Worm (Caenorhabditis elegans) whole organism, late embryonic: ENCODE results near the gene lmp-2.

Source experiments
- C08G9.2 ChIP-seq: sonication (generic microtip); optimal IDR thresholded peaks from 2 replicates; lab custom pipeline; 2016; ENCODE audit warnings: mild to moderate bottlenecking, missing genetic modification characterization, moderate library complexity, missing compliant biosample characterization
- C38D4.7 ChIP-seq: fragments of 200-800 bp; sonication (Bioruptor generic); optimal IDR thresholded peaks from 2 replicates; lab custom pipeline; 2018; ENCODE audit warnings: mild to moderate bottlenecking, missing genetic modification characterization, moderate library complexity, missing compliant biosample characterization
- F13H6.1 ChIP-seq: sonication (generic microtip); optimal IDR thresholded peaks from 2 replicates; lab custom pipeline; 2016; ENCODE audit warnings: missing genetic modification characterization, missing compliant biosample characterization
- K02D7.2 ChIP-seq: sonication (generic microtip); optimal IDR thresholded peaks from 2 replicates; lab custom pipeline; 2017; ENCODE audit warnings: mild to moderate bottlenecking, missing genetic modification characterization, missing compliant biosample characterization
- K09A11.1 ChIP-seq: sonication (generic microtip); optimal IDR thresholded peaks from 2 replicates; lab custom pipeline; 2017; ENCODE audit warnings: antibody characterized with exemption, mild to moderate bottlenecking, missing genetic modification characterization, missing compliant biosample characterization; ENCODE audit not compliant: insufficient read depth
- T23F11.4 ChIP-seq: fragments of 200-800 bp; sonication (Bioruptor generic); optimal IDR thresholded peaks from 2 replicates; lab custom pipeline; 2018; ENCODE audit warnings: mild to moderate bottlenecking, missing genetic modification characterization, missing compliant biosample characterization
- Y22D7AL.16 ChIP-seq: sonication (generic microtip); optimal IDR thresholded peaks from 2 replicates; lab custom pipeline; 2016; ENCODE audit warnings: missing genetic modification characterization, missing compliant biosample characterization
- ahr-1 ChIP-seq: sonication (generic microtip); optimal IDR thresholded peaks from 2 replicates; lab custom pipeline; 2016; ENCODE audit warnings: missing genetic modification characterization, missing compliant biosample characterization
- ceh-18 ChIP-seq: sonication (generic microtip); optimal IDR thresholded peaks from 2 replicates; lab custom pipeline; 2016; ENCODE audit warnings: missing genetic modification characterization, missing compliant biosample characterization
- ceh-19 ChIP-seq: fragments of 200-800 bp; sonication (Bioruptor generic); optimal IDR thresholded peaks from 2 replicates; lab custom pipeline; 2018; ENCODE audit warnings: mild to moderate bottlenecking, missing genetic modification characterization, missing compliant biosample characterization
- ceh-2 ChIP-seq: sonication (generic microtip); optimal IDR thresholded peaks from 2 replicates; lab custom pipeline; 2016; ENCODE audit warnings: missing genotype, missing genetic modification characterization, missing compliant biosample characterization
- ceh-22 ChIP-seq: sonication (generic microtip); optimal IDR thresholded peaks from 2 replicates; lab custom pipeline; 2017; ENCODE audit warnings: missing biosample characterization, missing genetic modification characterization
- ceh-24 ChIP-seq: sonication (generic microtip); optimal IDR thresholded peaks from 2 replicates; lab custom pipeline; 2016; ENCODE audit warnings: mild to moderate bottlenecking, missing genetic modification characterization, missing compliant biosample characterization
- ceh-31 ChIP-seq: sonication (generic microtip); optimal IDR thresholded peaks from 2 replicates; lab custom pipeline; 2016; ENCODE audit warnings: missing genetic modification characterization, missing compliant biosample characterization
- ceh-34 ChIP-seq: sonication (generic microtip); optimal IDR thresholded peaks from 2 replicates; lab custom pipeline; 2016; ENCODE audit warnings: mild to moderate bottlenecking, missing genetic modification characterization, missing compliant biosample characterization
- ceh-45 ChIP-seq: fragments of 200-800 bp; sonication (Bioruptor generic); IDR thresholded peaks from 2 replicates; pipeline ENCODE4 v1.3.6; 2022; ENCODE audit warnings: missing genetic modification reagents, missing genetic modification characterization, missing compliant biosample characterization
- ceh-48 ChIP-seq: sonication (generic microtip); optimal IDR thresholded peaks from 2 replicates; lab custom pipeline; 2016; ENCODE audit warnings: missing genetic modification characterization, inconsistent platforms, missing compliant biosample characterization
- ceh-6 ChIP-seq: fragments of 200-800 bp; sonication (Bioruptor generic); optimal IDR thresholded peaks from 2 replicates; lab custom pipeline; 2018; ENCODE audit warnings: mild to moderate bottlenecking, missing genetic modification characterization, missing compliant biosample characterization
- che-1 ChIP-seq: sonication (generic microtip); optimal IDR thresholded peaks from 2 replicates; lab custom pipeline; 2016; ENCODE audit warnings: mild to moderate bottlenecking, missing genetic modification characterization, missing compliant biosample characterization
- dmd-4 ChIP-seq: sonication (generic microtip); optimal IDR thresholded peaks from 2 replicates; lab custom pipeline; 2016; ENCODE audit warnings: borderline replicate concordance, missing genetic modification characterization, missing compliant biosample characterization
- dve-1 ChIP-seq: sonication (generic microtip); optimal IDR thresholded peaks from 2 replicates; lab custom pipeline; 2017; ENCODE audit warnings: antibody characterized with exemption, mild to moderate bottlenecking, missing genetic modification characterization, missing compliant biosample characterization
- elt-2 ChIP-seq: sonication (generic microtip); optimal IDR thresholded peaks from 2 replicates; lab custom pipeline; 2016; ENCODE audit warnings: missing genetic modification reagents, missing genetic modification characterization, missing compliant biosample characterization
- ets-4 ChIP-seq: sonication (generic microtip); optimal IDR thresholded peaks from 2 replicates; lab custom pipeline; 2016; ENCODE audit warnings: missing genetic modification characterization, missing compliant biosample characterization
- fax-1 ChIP-seq: sonication (generic microtip); optimal IDR thresholded peaks from 2 replicates; lab custom pipeline; 2016; ENCODE audit warnings: missing genotype, missing genetic modification characterization, missing compliant biosample characterization
- fkh-10 ChIP-seq: fragments of 150-350 bp; optimal IDR thresholded peaks from 2 replicates; lab custom pipeline; 2014; ENCODE audit warnings: missing biosample characterization, missing genetic modification reagents, missing genetic modification characterization
- fkh-6 ChIP-seq: sonication (generic microtip); optimal IDR thresholded peaks from 2 replicates; lab custom pipeline; 2016; ENCODE audit warnings: missing genetic modification characterization, missing compliant biosample characterization
- gmeb-2 ChIP-seq: sonication (generic microtip); optimal IDR thresholded peaks from 2 replicates; lab custom pipeline; 2016; ENCODE audit warnings: missing genetic modification characterization, inconsistent platforms, missing compliant biosample characterization
- hlh-15 ChIP-seq: sonication (generic microtip); optimal IDR thresholded peaks from 2 replicates; lab custom pipeline; 2016; ENCODE audit warnings: missing genetic modification characterization, missing compliant biosample characterization
- hlh-30 ChIP-seq: sonication (generic microtip); optimal IDR thresholded peaks from 2 replicates; lab custom pipeline; 2017; ENCODE audit warnings: antibody characterized with exemption, missing genetic modification characterization, missing compliant biosample characterization; ENCODE audit not compliant: insufficient read depth
- hlh-6 ChIP-seq: sonication (generic microtip); optimal IDR thresholded peaks from 2 replicates; lab custom pipeline; 2016; ENCODE audit warnings: missing genotype, missing genetic modification characterization, missing compliant biosample characterization
- hlh-8 ChIP-seq: sonication (generic microtip); optimal IDR thresholded peaks from 2 replicates; lab custom pipeline; 2016; ENCODE audit warnings: missing genotype, missing genetic modification characterization, missing compliant biosample characterization
- lin-11 ChIP-seq: fragments of 200-800 bp; sonication (Bioruptor generic); optimal IDR thresholded peaks from 2 replicates; lab custom pipeline; 2018; ENCODE audit warnings: mild to moderate bottlenecking, missing genetic modification characterization, missing compliant biosample characterization
- madf-2 ChIP-seq: sonication (generic microtip); optimal IDR thresholded peaks from 2 replicates; lab custom pipeline; 2017; ENCODE audit warnings: missing genetic modification characterization, missing compliant biosample characterization
- nfya-1 ChIP-seq: sonication (generic microtip); optimal IDR thresholded peaks from 2 replicates; lab custom pipeline; 2017; ENCODE audit warnings: missing genetic modification characterization, mild to moderate bottlenecking, missing compliant biosample characterization, antibody characterized with exemption, moderate library complexity
- odd-2 ChIP-seq: sonication (generic microtip); optimal IDR thresholded peaks from 2 replicates; lab custom pipeline; 2017; ENCODE audit warnings: antibody characterized with exemption, mild to moderate bottlenecking, missing genetic modification characterization, missing compliant biosample characterization
- pat-9 ChIP-seq: fragments of 200-800 bp; sonication (Bioruptor generic); optimal IDR thresholded peaks from 2 replicates; lab custom pipeline; 2018; ENCODE audit warnings: mild to moderate bottlenecking, missing genetic modification characterization, moderate library complexity, missing compliant biosample characterization
- pax-1 ChIP-seq: fragments of 150-350 bp; optimal IDR thresholded peaks from 2 replicates; lab custom pipeline; 2014; ENCODE audit warnings: missing biosample characterization, missing genetic modification characterization
- pha-4 ChIP-seq: fragments of 150-350 bp; optimal IDR thresholded peaks from 2 replicates; lab custom pipeline; 2018; ENCODE audit warnings: missing biosample characterization, missing genetic modification reagents, missing genetic modification characterization
- ref-2 ChIP-seq: sonication (generic microtip); optimal IDR thresholded peaks from 2 replicates; lab custom pipeline; 2016; ENCODE audit warnings: missing genetic modification characterization, missing compliant biosample characterization
- rnt-1 ChIP-seq: sonication (generic microtip); optimal IDR thresholded peaks from 2 replicates; lab custom pipeline; 2016; ENCODE audit warnings: missing genetic modification characterization, missing compliant biosample characterization
- sdc-2 ChIP-seq: sonication (generic microtip); optimal IDR thresholded peaks from 2 replicates; lab custom pipeline; 2016; ENCODE audit warnings: missing genotype, missing genetic modification characterization, missing compliant biosample characterization
- tbx-2 ChIP-seq: sonication (generic microtip); optimal IDR thresholded peaks from 2 replicates; lab custom pipeline; 2016; ENCODE audit warnings: missing genetic modification characterization, missing compliant biosample characterization
- unc-42 ChIP-seq: sonication (generic microtip); optimal IDR thresholded peaks from 2 replicates; lab custom pipeline; 2016; ENCODE audit warnings: missing genotype, missing genetic modification characterization, missing compliant biosample characterization
- unc-55 ChIP-seq: sonication (generic microtip); optimal IDR thresholded peaks from 2 replicates; lab custom pipeline; 2017; ENCODE audit warnings: missing biosample characterization, missing genetic modification reagents, missing genetic modification characterization
- unc-86 ChIP-seq: sonication (generic microtip); optimal IDR thresholded peaks from 2 replicates; lab custom pipeline; 2016; ENCODE audit warnings: missing genetic modification characterization, missing compliant biosample characterization

Gene lmp-2

DNA sequence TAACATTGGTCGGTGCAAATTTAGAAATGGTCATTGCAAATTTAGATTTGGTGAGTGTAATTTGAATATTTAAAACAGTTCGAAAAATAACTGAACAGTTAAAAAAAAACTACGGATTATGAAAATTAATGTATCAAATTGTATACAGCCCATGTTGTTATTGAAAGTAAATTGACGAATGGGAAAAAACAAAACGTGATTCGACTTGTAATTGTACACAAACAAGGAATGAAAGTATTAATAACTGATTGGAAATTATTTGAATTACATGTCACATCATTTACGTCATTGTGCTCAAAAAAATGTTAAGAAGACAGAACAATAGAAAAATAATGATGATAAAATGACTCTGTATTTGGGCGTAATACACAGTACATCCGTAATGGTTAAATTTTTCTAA lies 31.1 kb upstream of the lmp-2 start:
- TF ChIP-seq ceh-19 (GFP tag; lab: Kevin White, UChicago): no peak

DNA sequence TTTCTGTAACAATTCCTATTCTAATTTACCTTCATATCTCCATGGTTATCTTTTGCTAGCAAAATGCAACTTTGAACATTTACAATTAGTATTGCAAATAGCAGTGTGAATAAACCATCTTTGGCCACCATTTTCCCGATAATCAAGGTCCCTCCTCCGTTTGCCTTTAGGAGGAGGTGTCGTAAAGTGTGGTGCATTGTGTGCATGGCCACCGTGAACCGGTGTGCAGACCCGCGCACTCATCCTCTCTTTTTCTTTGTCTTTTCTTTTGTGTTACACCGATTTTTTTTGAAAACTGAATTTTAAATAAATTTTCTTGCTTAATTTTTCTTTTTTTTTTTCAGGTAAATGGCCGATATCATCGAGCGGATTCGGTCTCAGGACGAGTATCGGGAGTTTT lies 28.6 kb upstream of the lmp-2 start, which contains the start of the genes pigx-1 and rme-6:
TSS of gene pigx-1 (minus strand) at position 206 of the 400 bp plus-strand sequence.
TSS of gene rme-6 (plus strand) at position 345 of the 400 bp plus-strand sequence.
- TF ChIP-seq nfya-1 (tag; lab: Kevin White, UChicago): peak; percentile 24
- TF ChIP-seq ceh-45: no peak
- peak; percentile 10 for TF ChIP-seq ceh-48 (tag; lab: Kevin White, UChicago)
- no peak for TF ChIP-seq ceh-6
- TF ChIP-seq fkh-10 (GFP tag; lab: Kevin White, UChicago): no peak
- no peak for TF ChIP-seq unc-86 (tag; lab: Kevin White, UChicago)
- TF ChIP-seq pha-4 (tag; lab: Kevin White, UChicago): no peak
- TF ChIP-seq F13H6.1: no peak

DNA sequence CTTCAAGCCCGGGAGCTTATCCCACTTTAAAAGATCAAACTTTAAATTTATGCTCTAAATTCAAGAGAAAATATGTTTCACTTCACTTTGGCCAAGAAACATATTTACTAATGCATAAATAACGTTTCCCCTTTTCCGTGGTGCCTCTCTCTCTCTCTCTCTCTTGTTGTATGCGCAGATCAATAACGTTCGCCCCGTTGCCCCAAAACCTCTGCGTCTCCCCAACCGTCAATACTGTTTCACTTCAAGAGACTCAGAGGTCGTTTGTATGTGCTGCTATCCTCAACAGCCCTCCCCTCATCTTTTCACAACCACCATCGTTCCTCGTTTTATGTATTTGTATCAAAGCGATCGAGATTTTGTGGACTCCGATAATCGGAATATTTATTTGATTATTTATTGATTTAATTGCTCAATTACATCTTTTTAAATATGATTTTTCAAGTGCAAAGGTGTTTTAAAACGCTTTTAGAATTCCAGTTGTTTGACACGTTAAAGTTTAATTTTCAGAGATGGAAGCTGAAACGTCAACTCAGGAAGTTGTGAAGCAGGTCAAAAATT lies 21.6 kb upstream of the lmp-2 start, which contains the start of gene ife-4:
TSS of gene ife-4 (plus strand) at position 511 of the 561 bp plus-strand sequence.
- TF ChIP-seq madf-2 (tag; lab: Kevin White, UChicago): no peak
- TF ChIP-seq pha-4 (tag; lab: Kevin White, UChicago): no peak
- TF ChIP-seq ceh-2: peak; percentile 59
- peak; percentile 55 for TF ChIP-seq ref-2 (tag; lab: Kevin White, UChicago)
- no peak for TF ChIP-seq dmd-4
- TF ChIP-seq Y22D7AL.16 (tag; lab: Kevin White, UChicago): no peak
- no peak for TF ChIP-seq ceh-24 (tag; lab: Kevin White, UChicago)
- TF ChIP-seq elt-2 (tag; lab: Kevin White, UChicago): no peak
- TF ChIP-seq tbx-2: peak; percentile 67
- peak; percentile 36 for TF ChIP-seq hlh-8 (tag; lab: Kevin White, UChicago)
- peak; percentile 40 for TF ChIP-seq sdc-2 (tag; lab: Kevin White, UChicago)
- peak; percentile 72 for TF ChIP-seq unc-55 (GFP tag; lab: Kevin White, UChicago)
- no peak for TF ChIP-seq odd-2 (tag; lab: Kevin White, UChicago)
- TF ChIP-seq ceh-18 (tag; lab: Kevin White, UChicago): peak; percentile 32
- no peak for TF ChIP-seq ceh-6
- TF ChIP-seq che-1 (tag; lab: Kevin White, UChicago): no peak
- no peak for TF ChIP-seq K02D7.2 (tag; lab: Kevin White, UChicago)
- TF ChIP-seq rnt-1 (tag; lab: Kevin White, UChicago): peak; percentile 22
- TF ChIP-seq fkh-10 (GFP tag; lab: Kevin White, UChicago): no peak
- no peak for TF ChIP-seq F13H6.1
- no peak for TF ChIP-seq dve-1
- no peak for TF ChIP-seq ceh-45
- peak; percentile 64 for TF ChIP-seq unc-42
- no peak for TF ChIP-seq gmeb-2 (tag; lab: Kevin White, UChicago)
- no peak for TF ChIP-seq hlh-6
- TF ChIP-seq ceh-22 (tag; lab: Kevin White, UChicago): no peak
- no peak for TF ChIP-seq ceh-19 (GFP tag; lab: Kevin White, UChicago)
- no peak for TF ChIP-seq lin-11 (tag; lab: Kevin White, UChicago)
- TF ChIP-seq K09A11.1 (tag; lab: Kevin White, UChicago): no peak
- TF ChIP-seq nfya-1 (tag; lab: Kevin White, UChicago): peak; percentile 61
- no peak for TF ChIP-seq pat-9
- peak; percentile 5 for TF ChIP-seq hlh-30 (tag; lab: Kevin White, UChicago)
- no peak for TF ChIP-seq T23F11.4 (GFP tag; lab: Kevin White, UChicago)
- peak; percentile 87 for TF ChIP-seq ceh-48 (tag; lab: Kevin White, UChicago)
- TF ChIP-seq ets-4 (tag; lab: Kevin White, UChicago): no peak
- no peak for TF ChIP-seq hlh-15
- TF ChIP-seq ceh-34 (tag; lab: Kevin White, UChicago): peak; percentile 60
- peak; percentile 18 for TF ChIP-seq C08G9.2 (tag; lab: Kevin White, UChicago)
- TF ChIP-seq ceh-31 (tag; lab: Kevin White, UChicago): peak; percentile 85
- TF ChIP-seq fax-1 (tag; lab: Kevin White, UChicago): peak; percentile 15
- no peak for TF ChIP-seq fkh-6 (tag; lab: Kevin White, UChicago)
- TF ChIP-seq pax-1 (tag; lab: Kevin White, UChicago): no peak
- TF ChIP-seq C38D4.7 (GFP tag; lab: Kevin White, UChicago): no peak
- TF ChIP-seq ahr-1 (tag; lab: Kevin White, UChicago): no peak
